Fruit fly (Drosophila melanogaster): ENCODE results near the gene Tango14.

Gene Tango14

dm6 chr2L:1172704-1173107, 14.2 kb downstream of the Tango14 start, which contains the start of the genes Charon and CG4887 (continued):
- no peak for TF ChIP-seq pan (optimal IDR thresholded peaks at IDR 0.05)
- peak in 1 of 2 experiments; percentile 83 for TF ChIP-seq pan (GFP tag; optimal IDR thresholded peaks at IDR 0.05 in 1 of 2, IDR thresholded peaks at IDR 0.05 in 1 of 2)
- peak; percentile 53 for TF ChIP-seq Hmx (GFP tag; optimal IDR thresholded peaks at IDR 0.05)
- peak; percentile 49; the same call in 1 of the 2 replicates for TF ChIP-seq CG32767 (GFP tag; IDR thresholded peaks at IDR 0.05)
- TF ChIP-seq oc (tag; optimal IDR thresholded peaks at IDR 0.05): no peak
- no peak for TF ChIP-seq pros (GFP tag; optimal IDR thresholded peaks at IDR 0.05)
- TF ChIP-seq CG8359 (GFP tag; optimal IDR thresholded peaks at IDR 0.05; ENCODE audit: borderline replicate concordance): no peak
- TF ChIP-seq CG13296 (GFP tag; optimal IDR thresholded peaks at IDR 0.05): peak; percentile 78
- peak; percentile 80 for TF ChIP-seq CG17385 (GFP tag; optimal IDR thresholded peaks at IDR 0.05)
- TF ChIP-seq CG15269 (tag; optimal IDR thresholded peaks at IDR 0.05): no peak
- TF ChIP-seq hkb (optimal IDR thresholded peaks at IDR 0.05): no peak
- TF ChIP-seq hkb (GFP tag; IDR thresholded peaks at IDR 0.05): peak; percentile 76
- no peak for TF ChIP-seq CG4707 (GFP tag; optimal IDR thresholded peaks at IDR 0.05)
- TF ChIP-seq CG17612 (GFP tag; IDR thresholded peaks at IDR 0.05): no peak
- peak; percentile 79 for TF ChIP-seq CG11247 (GFP tag; IDR thresholded peaks at IDR 0.05)
- peak; percentile 92 for TF ChIP-seq slbo (GFP tag; IDR thresholded peaks at IDR 0.05)
- peak; percentile 35 for TF ChIP-seq tup (GFP tag; optimal IDR thresholded peaks at IDR 0.05)
- peak; percentile 87 for TF ChIP-seq Abd-B (GFP tag; optimal IDR thresholded peaks at IDR 0.05)
- TF ChIP-seq CG2116 (GFP tag; optimal IDR thresholded peaks at IDR 0.05): peak; percentile 73
- peak; percentile 77 for TF ChIP-seq CG17829 (tag; optimal IDR thresholded peaks at IDR 0.05)
- TF ChIP-seq zen (tag; optimal IDR thresholded peaks at IDR 0.05): peak; percentile 68
- TF ChIP-seq wdn (GFP tag; IDR thresholded peaks at IDR 0.05): peak; percentile 55
- peak; percentile 91 for TF ChIP-seq Rfx (GFP tag; IDR thresholded peaks at IDR 0.05)
- TF ChIP-seq zfh2 (GFP tag; optimal IDR thresholded peaks at IDR 0.05): peak; percentile 93
- TF ChIP-seq CG7928 (GFP tag; optimal IDR thresholded peaks at IDR 0.05): peak; percentile 53
- TF ChIP-seq CG12299 (tag; optimal IDR thresholded peaks at IDR 0.05): peak; percentile 71
- peak; percentile 75 for TF ChIP-seq slp2 (GFP tag; optimal IDR thresholded peaks at IDR 0.05)
- TF ChIP-seq bsh (GFP tag; optimal IDR thresholded peaks at IDR 0.05): peak in 1 of 2 experiments; percentile 79
- TF ChIP-seq CG7987 (GFP tag; optimal IDR thresholded peaks at IDR 0.05): peak; percentile 35
- peak; percentile 65 for TF ChIP-seq Ada2b (GFP tag; IDR thresholded peaks at IDR 0.05)
- no peak for TF ChIP-seq HLHmδ (GFP tag; optimal IDR thresholded peaks at IDR 0.05)
- TF ChIP-seq bowl (GFP tag; IDR thresholded peaks at IDR 0.05): no peak
- TF ChIP-seq da (GFP tag; optimal IDR thresholded peaks at IDR 0.05): peak; percentile 40
- no peak for TF ChIP-seq Lim3 (GFP tag; IDR thresholded peaks at IDR 0.05)
- peak; percentile 33 for TF ChIP-seq Dp (GFP tag; optimal IDR thresholded peaks at IDR 0.05)
- TF ChIP-seq ind (GFP tag; optimal IDR thresholded peaks at IDR 0.05): peak; percentile 88
- peak; percentile 89 for TF ChIP-seq MBD-R2 (GFP tag; IDR thresholded peaks at IDR 0.05)
- TF ChIP-seq CG10979 (tag; optimal IDR thresholded peaks at IDR 0.05): peak; percentile 71
- TF ChIP-seq CG16815 (GFP tag; optimal IDR thresholded peaks at IDR 0.05): peak; percentile 61
- peak; percentile 89 for TF ChIP-seq Dbx (GFP tag; IDR thresholded peaks at IDR 0.05)
- TF ChIP-seq Ets97D (GFP tag; optimal IDR thresholded peaks at IDR 0.05): peak; percentile 81
- peak; percentile 56 for TF ChIP-seq H2.0 (GFP tag; IDR thresholded peaks at IDR 0.05)
- no peak for TF ChIP-seq sr (GFP tag; IDR thresholded peaks at IDR 0.05)
- TF ChIP-seq MESR4 (GFP tag; optimal IDR thresholded peaks at IDR 0.05): no peak
- TF ChIP-seq inv (GFP tag; IDR thresholded peaks at IDR 0.05; ENCODE audit: partially characterized antibody): peak; percentile 76; the same call in 1 of the 2 replicates
- peak; percentile 49; the same call in 1 of the 2 replicates for TF ChIP-seq gt (GFP tag; IDR thresholded peaks at IDR 0.05)
- TF ChIP-seq Hsf (GFP tag; optimal IDR thresholded peaks at IDR 0.05): peak; percentile 89
- no peak for TF ChIP-seq MTF-1 (GFP tag; optimal IDR thresholded peaks at IDR 0.05; ENCODE audit: borderline replicate concordance)
- TF ChIP-seq Jarid2 (GFP tag; optimal IDR thresholded peaks at IDR 0.05): no peak
- TF ChIP-seq gcm2 (GFP tag; optimal IDR thresholded peaks at IDR 0.05): peak; percentile 61
- no peak for TF ChIP-seq CG31365 (tag; optimal IDR thresholded peaks at IDR 0.05)
